Worm (Caenorhabditis elegans) whole organism, early embryonic: ENCODE data around the gene T22E5.6.

Source experiments
- B0310.2 ChIP-seq: sonication (generic microtip); optimal IDR thresholded peaks from 2 replicates; lab custom pipeline; 2016; ENCODE audit warnings: mild to moderate bottlenecking, missing genetic modification characterization, missing compliant biosample characterization
- F13C5.2 ChIP-seq: sonication (generic microtip); optimal IDR thresholded peaks from 2 replicates; lab custom pipeline; 2017; ENCODE audit warnings: mild to moderate bottlenecking, missing genetic modification characterization, inconsistent platforms, missing compliant biosample characterization
- aly-1 ChIP-seq: sonication (generic microtip); optimal IDR thresholded peaks from 2 replicates; lab custom pipeline; 2016; ENCODE audit warnings: missing genetic modification characterization, missing compliant biosample characterization
- ama-1 ChIP-seq: fragments of 150-350 bp; optimal IDR thresholded peaks from 2 replicates; lab custom pipeline; 2014
- ceh-13 ChIP-seq: fragments of 200-800 bp; sonication (Bioruptor generic); optimal IDR thresholded peaks from 2 replicates; lab custom pipeline; 2018; ENCODE audit warnings: mild to moderate bottlenecking, missing genetic modification characterization, missing compliant biosample characterization
- ceh-36 ChIP-seq: sonication (generic microtip); optimal IDR thresholded peaks from 2 replicates; lab custom pipeline; 2016; ENCODE audit warnings: missing genetic modification characterization, inconsistent platforms, missing compliant biosample characterization
- ets-7 ChIP-seq: sonication (generic microtip); optimal IDR thresholded peaks from 2 replicates; lab custom pipeline; 2016; ENCODE audit warnings: missing genotype, missing genetic modification characterization, missing compliant biosample characterization
- flt-1 ChIP-seq: fragments of 200-800 bp; sonication (Bioruptor generic); IDR thresholded peaks from 2 replicates; pipeline ENCODE4 v1.3.6; 2022; ENCODE audit warnings: missing genetic modification characterization, missing compliant biosample characterization
- hmbx-1 ChIP-seq: sonication (generic microtip); optimal IDR thresholded peaks from 2 replicates; lab custom pipeline; 2016; ENCODE audit warnings: mild to moderate bottlenecking, missing genetic modification characterization, missing compliant biosample characterization
- hmg-4 ChIP-seq: fragments of 200-800 bp; sonication (Bioruptor generic); optimal IDR thresholded peaks from 2 replicates; lab custom pipeline; 2018; ENCODE audit warnings: mild to moderate bottlenecking, missing genetic modification characterization, missing compliant biosample characterization
- hnd-1 ChIP-seq: sonication (generic microtip); optimal IDR thresholded peaks from 2 replicates; lab custom pipeline; 2016; ENCODE audit warnings: missing genetic modification characterization, missing compliant biosample characterization
- pes-1 ChIP-seq: fragments of 200-800 bp; sonication (Bioruptor generic); IDR thresholded peaks from 2 replicates; pipeline ENCODE4 v1.3.6; 2022; ENCODE audit warnings: missing genetic modification reagents, missing genetic modification characterization, missing compliant biosample characterization
- scrt-1 ChIP-seq: fragments of 200-800 bp; sonication (Bioruptor generic); IDR thresholded peaks from 2 replicates; pipeline ENCODE4 v1.3.6; 2022; ENCODE audit warnings: missing genetic modification characterization, missing compliant biosample characterization
- sea-1 ChIP-seq: fragments of 200-800 bp; sonication (Bioruptor generic); conservative IDR thresholded peaks from 2 replicates; pipeline ENCODE4 v1.3.6; 2022; ENCODE audit warnings: missing genetic modification characterization, missing compliant biosample characterization
- tbx-11 ChIP-seq: fragments of 200-800 bp; sonication (Bioruptor generic); IDR thresholded peaks from 2 replicates; pipeline ENCODE4 v1.3.6; 2022; ENCODE audit warnings: missing genetic modification characterization, missing compliant biosample characterization
- tbx-37 ChIP-seq: fragments of 200-800 bp; sonication (Bioruptor generic); conservative IDR thresholded peaks from 2 replicates; pipeline ENCODE4 v1.3.6; 2022; ENCODE audit warnings: missing genetic modification reagents, missing genetic modification characterization, missing compliant biosample characterization
- tra-4 ChIP-seq: sonication (generic microtip); optimal IDR thresholded peaks from 2 replicates; lab custom pipeline; 2017; ENCODE audit warnings: missing genetic modification characterization, missing compliant biosample characterization

Gene T22E5.6

ce11 chrX:6416357-6417087 is at the start of gene T22E5.6:
TSS of gene T22E5.6 (minus strand) at chrX:6416407.
- TF ChIP-seq hmg-4 (GFP tag; lab: Kevin White, UChicago), result no peak
- TF ChIP-seq ceh-13, result no peak
- TF ChIP-seq aly-1 (tag; lab: Kevin White, UChicago), result no peak
- TF ChIP-seq ets-7 (tag; lab: Kevin White, UChicago), result no peak
- TF ChIP-seq F13C5.2 (tag; lab: Kevin White, UChicago), result no peak
- no peak for TF ChIP-seq B0310.2
- TF ChIP-seq sea-1, result no peak
- TF ChIP-seq ama-1, result no peak
- TF ChIP-seq ceh-36 (tag; lab: Kevin White, UChicago), result no peak

ce11 chrX:6462995-6463462 is 46.8 kb upstream of the T22E5.6 start, which contains the start of gene C15B12.2:
TSS of gene C15B12.2 (plus strand) at chrX:6463412.
- TF ChIP-seq ets-7 (tag; lab: Kevin White, UChicago) (no peak), ama-1 (no peak), ceh-13 (no peak), tbx-11 (GFP tag; lab: Robert Waterston, UW) (no peak), ceh-36 (tag; lab: Kevin White, UChicago) (no peak), F13C5.2 (tag; lab: Kevin White, UChicago) (no peak), aly-1 (tag; lab: Kevin White, UChicago) (no peak)

- TF ChIP-seq tra-4 (tag; lab: Kevin White, UChicago) (no peak), scrt-1 (GFP tag; lab: Robert Waterston, UW) (no peak), hmg-4 (GFP tag; lab: Kevin White, UChicago) (no peak), tbx-37 (GFP tag; lab: Robert Waterston, UW) (no peak), sea-1 (no peak), aly-1 (tag; lab: Kevin White, UChicago) (no peak), ama-1 (no peak), ets-7 (tag; lab: Kevin White, UChicago) (no peak), ceh-13 (no peak), hmbx-1 (tag; lab: Kevin White, UChicago) (no peak), B0310.2 (no peak), hnd-1 (tag; lab: Kevin White, UChicago) (no peak), ceh-36 (tag; lab: Kevin White, UChicago) (no peak), pes-1 (GFP tag; lab: Robert Waterston, UW) (no peak), flt-1 (GFP tag; lab: Robert Waterston, UW) (no peak)
Measured at ce11 chrX:6462479-6462878, 46.3 kb upstream of the T22E5.6 start.

ce11 chrX:6461729-6462128 is 45.5 kb upstream of the T22E5.6 start, which contains the start of gene K04E7.1:
TSS of gene K04E7.1 (plus strand) at chrX:6462029.
- TF ChIP-seq scrt-1 (GFP tag; lab: Robert Waterston, UW) (no peak), tbx-11 (GFP tag; lab: Robert Waterston, UW) (no peak), ceh-36 (tag; lab: Kevin White, UChicago) (no peak), sea-1 (no peak), ama-1 (no peak), flt-1 (GFP tag; lab: Robert Waterston, UW) (no peak), F13C5.2 (tag; lab: Kevin White, UChicago) (no peak), tbx-37 (GFP tag; lab: Robert Waterston, UW) (no peak), B0310.2 (no peak), ets-7 (tag; lab: Kevin White, UChicago) (no peak), pes-1 (GFP tag; lab: Robert Waterston, UW) (no peak), aly-1 (tag; lab: Kevin White, UChicago) (no peak), hnd-1 (tag; lab: Kevin White, UChicago) (no peak), ceh-13 (no peak), hmg-4 (GFP tag; lab: Kevin White, UChicago) (no peak), tra-4 (tag; lab: Kevin White, UChicago) (no peak), hmbx-1 (tag; lab: Kevin White, UChicago) (no peak)

ce11 chrX:6460123-6460522 is 43.9 kb upstream of the T22E5.6 start:
- TF ChIP-seq tra-4 (tag; lab: Kevin White, UChicago) (no peak), F13C5.2 (tag; lab: Kevin White, UChicago) (no peak), scrt-1 (GFP tag; lab: Robert Waterston, UW) (no peak), ets-7 (tag; lab: Kevin White, UChicago) (no peak), tbx-37 (GFP tag; lab: Robert Waterston, UW) (no peak), aly-1 (tag; lab: Kevin White, UChicago) (no peak), sea-1 (no peak), B0310.2 (no peak), hmg-4 (GFP tag; lab: Kevin White, UChicago) (no peak), ama-1 (no peak), tbx-11 (GFP tag; lab: Robert Waterston, UW) (no peak)

ce11 chrX:6458467-6458866 is 42.3 kb upstream of the T22E5.6 start:
- TF ChIP-seq scrt-1 (GFP tag; lab: Robert Waterston, UW) (no peak), ceh-13 (no peak), B0310.2 (no peak), tra-4 (tag; lab: Kevin White, UChicago) (no peak), ama-1 (no peak), hnd-1 (tag; lab: Kevin White, UChicago) (no peak), ceh-36 (tag; lab: Kevin White, UChicago) (no peak), ets-7 (tag; lab: Kevin White, UChicago) (no peak), flt-1 (GFP tag; lab: Robert Waterston, UW) (no peak), F13C5.2 (tag; lab: Kevin White, UChicago) (no peak), tbx-11 (GFP tag; lab: Robert Waterston, UW) (no peak), aly-1 (tag; lab: Kevin White, UChicago) (no peak), tbx-37 (GFP tag; lab: Robert Waterston, UW) (no peak), hmbx-1 (tag; lab: Kevin White, UChicago) (no peak), sea-1 (no peak), pes-1 (GFP tag; lab: Robert Waterston, UW) (no peak), hmg-4 (GFP tag; lab: Kevin White, UChicago) (no peak)

ce11 chrX:6458001-6458400 is 41.8 kb upstream of the T22E5.6 start:
- TF ChIP-seq hnd-1 (tag; lab: Kevin White, UChicago), result no peak
- no peak for TF ChIP-seq ama-1
- TF ChIP-seq aly-1 (tag; lab: Kevin White, UChicago), result no peak
